Fruit fly (Drosophila melanogaster): ENCODE measurements around the gene Ggt-1.
A peak's percentile ranks its signal among the peaks of the same experiment; 100 is the strongest.

Gene Ggt-1

dm6 chrX:18479307-18480134 lies 32.8 kb downstream of the Ggt-1 start, which contains the start of gene CG32547 (continued):
- TF ChIP-seq maf-S (GFP tag; optimal IDR thresholded peaks at IDR 0.05) (no peak), gcm (GFP tag; optimal IDR thresholded peaks at IDR 0.05) (no peak), lilli (GFP tag; optimal IDR thresholded peaks at IDR 0.05) (no peak), so (GFP tag; IDR thresholded peaks at IDR 0.05) (no peak), sima (GFP tag; optimal IDR thresholded peaks at IDR 0.05) (no peak), CG15269 (tag; optimal IDR thresholded peaks at IDR 0.05) (no peak), Neu2 (GFP tag; optimal IDR thresholded peaks at IDR 0.05; ENCODE audit: borderline replicate concordance) (no peak), Stat92E (GFP tag; optimal IDR thresholded peaks at IDR 0.05) (no peak), Sin3A (optimal IDR thresholded peaks at IDR 0.05) (no peak), B-H1 (GFP tag; IDR thresholded peaks at IDR 0.05) (no peak), CG11723 (GFP tag; optimal IDR thresholded peaks at IDR 0.05) (no peak), CG3995 (GFP tag; optimal IDR thresholded peaks at IDR 0.05) (no peak), CG12236 (GFP tag; optimal IDR thresholded peaks at IDR 0.05) (no peak), CG9609 (GFP tag; optimal IDR thresholded peaks at IDR 0.05) (no peak), psq (GFP tag; optimal IDR thresholded peaks at IDR 0.05) (peak; percentile 84), CG7745 (tag; optimal IDR thresholded peaks at IDR 0.05) (no peak), Kr (GFP tag; optimal IDR thresholded peaks at IDR 0.05) (no peak), CG2678 (tag; optimal IDR thresholded peaks at IDR 0.05) (peak; percentile 23), oc (tag; optimal IDR thresholded peaks at IDR 0.05) (no peak), CG14441 (GFP tag; IDR thresholded peaks at IDR 0.05) (0 out of 2 replicates have a peak, but pooled peaks have one; percentile 26), CG13894 (tag; optimal IDR thresholded peaks at IDR 0.05) (no peak), cg (GFP tag; optimal IDR thresholded peaks at IDR 0.05) (no peak), CG8924 (tag; optimal IDR thresholded peaks at IDR 0.05) (no peak), CG3163 (GFP tag; optimal IDR thresholded peaks at IDR 0.05) (no peak), CG18619 (GFP tag; optimal IDR thresholded peaks at IDR 0.05) (no peak), zfh1 (GFP tag; IDR thresholded peaks at IDR 0.05) (no peak), CG7786 (GFP tag; optimal IDR thresholded peaks at IDR 0.05) (no peak), CG17385 (GFP tag; optimal IDR thresholded peaks at IDR 0.05) (no peak), CG18599 (GFP tag; optimal IDR thresholded peaks at IDR 0.05) (peak; percentile 11), Atf3 (GFP tag; optimal IDR thresholded peaks at IDR 0.05) (no peak), D19B (GFP tag; optimal IDR thresholded peaks at IDR 0.05) (peak; percentile 96), Hr39 (optimal IDR thresholded peaks at IDR 0.05) (no peak), ftz-f1 (GFP tag; optimal IDR thresholded peaks at IDR 0.05) (no peak), CG2889 (GFP tag; IDR thresholded peaks at IDR 0.05) (no peak), CG8944 (GFP tag; optimal IDR thresholded peaks at IDR 0.05) (no peak), HLHmδ (GFP tag; optimal IDR thresholded peaks at IDR 0.05) (no peak), bab2 (GFP tag; optimal IDR thresholded peaks at IDR 0.05) (no peak), CG12299 (tag; optimal IDR thresholded peaks at IDR 0.05) (no peak), ken (GFP tag; IDR thresholded peaks at IDR 0.05) (no peak), exex (tag; optimal IDR thresholded peaks at IDR 0.05) (no peak), CG17912 (GFP tag; optimal IDR thresholded peaks at IDR 0.05) (no peak), al (GFP tag; IDR thresholded peaks at IDR 0.05) (no peak), CG5245 (GFP tag; optimal IDR thresholded peaks at IDR 0.05) (no peak), eve (GFP tag; optimal IDR thresholded peaks at IDR 0.05) (no peak), Antp (GFP tag; optimal IDR thresholded peaks at IDR 0.05) (no peak), tin (GFP tag; optimal IDR thresholded peaks at IDR 0.05) (no peak), pum (GFP tag; optimal IDR thresholded peaks at IDR 0.05) (no peak), CG9727 (GFP tag; optimal IDR thresholded peaks at IDR 0.05) (no peak), fu2 (GFP tag; optimal IDR thresholded peaks at IDR 0.05) (no peak), BEAF-32 (GFP tag; optimal IDR thresholded peaks at IDR 0.05) (no peak), CG31224 (GFP tag; IDR thresholded peaks at IDR 0.05) (no peak)

Data from whole organism, embryonic.